Worm (Caenorhabditis elegans): ENCODE results near the gene pdcd-2.

DNA sequence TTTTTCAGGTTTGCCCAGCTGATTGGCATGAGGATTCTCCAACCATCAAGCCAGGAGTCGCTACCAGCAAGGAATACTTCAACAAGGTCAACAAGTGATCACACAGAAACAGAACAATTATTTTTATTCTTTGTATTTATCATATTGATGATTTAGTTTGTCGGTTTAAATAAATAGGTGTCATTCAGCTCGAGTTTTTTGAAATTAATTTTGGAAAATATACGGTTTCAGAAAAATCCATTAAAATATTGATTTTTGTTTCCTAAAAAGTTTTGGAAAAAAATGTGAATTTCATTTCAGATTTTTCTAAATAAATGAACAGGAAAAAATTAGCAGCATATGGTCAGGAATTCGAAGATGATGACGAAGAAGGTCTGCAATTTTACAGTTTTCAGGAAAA lies 9.6 kb downstream of the pdcd-2 start, which contains the start of gene gpch-1:
- TF ChIP-seq him-1 (tag; optimal IDR thresholded peaks at IDR 0.05) (no peak), W03F9.2 (tag; optimal IDR thresholded peaks at IDR 0.05) (no peak), dao-5 (tag; optimal IDR thresholded peaks at IDR 0.05) (no peak)
